Fruit fly (Drosophila melanogaster): Measurements from ENCODE around the gene colt.

Gene colt

DNA sequence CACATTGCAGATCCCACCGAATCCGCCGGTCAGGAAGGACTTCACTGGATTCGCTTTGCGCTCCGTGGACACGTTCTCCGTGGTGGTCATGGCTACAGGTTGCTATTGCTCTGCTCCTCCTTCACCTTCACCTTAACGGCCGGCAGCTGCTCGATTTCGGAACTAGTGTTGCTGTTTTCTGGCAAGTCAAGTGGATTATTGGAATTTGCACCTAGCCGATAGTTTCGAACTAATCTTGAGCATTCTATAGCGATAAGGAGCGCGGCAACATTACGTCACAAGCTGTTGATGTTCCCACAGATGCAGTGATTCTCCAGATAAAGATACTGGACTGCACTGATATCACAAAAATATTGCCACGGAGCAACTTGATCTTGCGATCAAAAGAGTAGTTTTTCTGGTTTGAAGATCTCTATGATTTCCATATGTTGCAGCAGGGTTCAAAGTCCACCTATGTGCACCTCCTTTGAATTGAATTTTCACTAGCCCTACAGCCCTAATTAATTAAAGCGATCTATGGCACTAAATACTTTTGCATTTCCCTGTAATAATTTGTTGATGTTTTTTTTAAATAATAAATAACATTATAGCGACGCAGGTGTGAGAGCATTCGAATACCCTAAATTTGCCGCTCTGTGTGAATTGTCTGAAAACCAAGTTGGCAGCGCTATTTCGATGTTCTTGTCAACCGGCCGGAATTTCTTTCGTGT, at the start of gene colt, which contains the start of gene HINT1:
colt (minus strand) TSS at position 594 of the 710 bp plus-strand sequence.
HINT1 (plus strand) TSS at position 660 of the 710 bp plus-strand sequence.
- TF ChIP-seq psq (optimal IDR thresholded peaks at IDR 0.05): no peak
- TF ChIP-seq usp (GFP tag; optimal IDR thresholded peaks at IDR 0.05): no peak
- TF ChIP-seq pan (optimal IDR thresholded peaks at IDR 0.05): no peak
- TF ChIP-seq Dll (optimal IDR thresholded peaks at IDR 0.05): no peak

- TF ChIP-seq CG8478 (optimal IDR thresholded peaks at IDR 0.05) (no peak), EcR (GFP tag; optimal IDR thresholded peaks at IDR 0.05) (no peak), psq (optimal IDR thresholded peaks at IDR 0.05) (no peak), usp (GFP tag; optimal IDR thresholded peaks at IDR 0.05) (no peak), pan (optimal IDR thresholded peaks at IDR 0.05) (no peak), Dll (optimal IDR thresholded peaks at IDR 0.05) (no peak)
Observed at dm6 chr2L:2815673-2816072, 45.8 kb upstream of the colt start, which contains the start of gene G6P. Gene G6P (minus strand): TSS chr2L:2815760.

dm6 chr2L:2812137-2812536, 42.3 kb upstream of the colt start, which contains the start of gene CG2964:
Gene CG2964 (plus strand): TSS chr2L:2812437.
- no peak for TF ChIP-seq pan (optimal IDR thresholded peaks at IDR 0.05)
- no peak for TF ChIP-seq Dll (optimal IDR thresholded peaks at IDR 0.05)
- no peak for TF ChIP-seq CG8478 (optimal IDR thresholded peaks at IDR 0.05)
- TF ChIP-seq usp (GFP tag; optimal IDR thresholded peaks at IDR 0.05): no peak

DNA sequence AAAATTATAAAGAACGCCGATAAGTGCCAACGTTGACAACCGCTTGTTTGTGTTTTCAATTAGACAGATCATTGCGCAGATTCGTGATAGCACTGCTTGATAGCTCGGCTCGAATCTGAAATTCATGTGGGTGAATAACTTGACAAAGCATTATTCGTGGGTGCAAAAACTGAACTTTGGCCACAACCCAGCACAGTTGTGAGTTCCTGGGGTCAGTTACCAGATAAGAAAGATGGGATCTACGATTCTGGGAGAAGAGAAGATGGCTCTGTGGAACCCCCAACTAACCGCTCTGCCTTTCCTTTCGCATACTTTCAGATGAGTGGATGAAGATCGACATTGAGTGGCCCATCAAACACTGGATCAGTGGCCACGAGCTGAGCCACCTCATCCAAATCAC, 41.0 kb upstream of the colt start:
- no peak for TF ChIP-seq usp (GFP tag; optimal IDR thresholded peaks at IDR 0.05)
- TF ChIP-seq pan (optimal IDR thresholded peaks at IDR 0.05): no peak
- no peak for TF ChIP-seq Dll (optimal IDR thresholded peaks at IDR 0.05)
- TF ChIP-seq EcR (GFP tag; optimal IDR thresholded peaks at IDR 0.05): no peak
- no peak for TF ChIP-seq CG8478 (optimal IDR thresholded peaks at IDR 0.05)
- no peak for TF ChIP-seq psq (optimal IDR thresholded peaks at IDR 0.05)

DNA sequence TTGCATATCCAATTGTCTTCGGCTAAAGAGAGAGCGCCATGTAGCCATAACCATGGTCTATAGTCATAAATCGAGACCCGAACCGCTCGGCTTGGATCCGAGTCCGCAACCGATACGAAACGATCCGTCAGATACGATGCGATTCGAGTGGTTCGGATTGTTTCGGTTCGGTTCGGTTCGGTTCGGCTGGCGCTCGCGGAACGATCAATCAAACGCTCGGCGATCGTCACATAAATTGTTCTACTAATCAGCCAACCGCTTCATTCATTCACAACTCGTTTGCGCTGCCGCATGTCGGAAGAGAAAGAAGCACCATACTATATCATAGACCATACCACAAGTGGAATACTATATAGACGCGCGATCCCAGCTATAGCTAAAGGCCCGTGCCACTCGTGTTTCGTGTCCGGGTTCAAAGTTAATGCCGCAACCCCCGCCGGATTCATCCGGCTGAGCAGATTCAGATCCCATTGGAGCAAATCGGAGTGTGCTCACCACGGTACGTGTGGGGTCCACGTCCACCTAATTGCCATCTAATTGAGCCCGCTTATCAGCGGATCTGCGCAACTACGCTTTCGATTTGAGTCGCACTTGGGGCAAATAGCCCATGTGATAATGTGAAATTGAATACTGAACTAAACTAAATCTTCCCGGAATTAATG, 38.3 kb upstream of the colt start:
- TF ChIP-seq usp (GFP tag; optimal IDR thresholded peaks at IDR 0.05) (no peak), CG8478 (optimal IDR thresholded peaks at IDR 0.05) (no peak)

DNA sequence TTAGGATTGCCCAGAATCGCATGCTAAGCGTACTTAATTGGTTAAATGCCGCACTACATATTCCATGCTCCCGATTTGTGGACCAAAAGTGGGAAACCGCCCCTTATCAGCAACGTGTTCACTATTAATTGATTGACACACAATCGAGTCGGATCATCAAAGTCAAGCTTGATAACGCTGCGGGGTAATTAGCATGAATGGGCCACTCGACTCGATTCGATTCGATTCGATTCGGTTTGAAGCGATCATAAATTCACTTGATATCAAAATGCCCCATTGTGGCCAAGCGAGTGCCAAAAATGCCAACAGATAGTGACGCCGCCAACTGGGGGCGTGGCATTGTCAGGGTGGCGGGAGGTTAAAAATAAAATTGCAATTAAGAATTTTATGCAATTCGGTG, 37.7 kb upstream of the colt start:
- TF ChIP-seq psq (optimal IDR thresholded peaks at IDR 0.05) (no peak), usp (GFP tag; optimal IDR thresholded peaks at IDR 0.05) (no peak), CG8478 (optimal IDR thresholded peaks at IDR 0.05) (no peak), pan (optimal IDR thresholded peaks at IDR 0.05) (no peak), EcR (GFP tag; optimal IDR thresholded peaks at IDR 0.05) (no peak), Dll (optimal IDR thresholded peaks at IDR 0.05) (no peak)

dm6 chr2L:2806190-2806763, 36.4 kb upstream of the colt start:
- TF ChIP-seq CG8478 (optimal IDR thresholded peaks at IDR 0.05) (no peak), EcR (GFP tag; optimal IDR thresholded peaks at IDR 0.05) (no peak), usp (GFP tag; optimal IDR thresholded peaks at IDR 0.05) (no peak), pan (optimal IDR thresholded peaks at IDR 0.05) (no peak), psq (optimal IDR thresholded peaks at IDR 0.05) (no peak), Dll (optimal IDR thresholded peaks at IDR 0.05) (peak; percentile 49)

dm6 chr2L:2804634-2805311, 34.9 kb upstream of the colt start, which contains the start of gene daw:
Gene daw (plus strand): TSS chr2L:2805261.
- TF ChIP-seq EcR (GFP tag; optimal IDR thresholded peaks at IDR 0.05) (no peak), Dll (optimal IDR thresholded peaks at IDR 0.05) (peak; percentile 8), CG8478 (optimal IDR thresholded peaks at IDR 0.05) (no peak), pan (optimal IDR thresholded peaks at IDR 0.05) (no peak), psq (optimal IDR thresholded peaks at IDR 0.05) (no peak)

DNA sequence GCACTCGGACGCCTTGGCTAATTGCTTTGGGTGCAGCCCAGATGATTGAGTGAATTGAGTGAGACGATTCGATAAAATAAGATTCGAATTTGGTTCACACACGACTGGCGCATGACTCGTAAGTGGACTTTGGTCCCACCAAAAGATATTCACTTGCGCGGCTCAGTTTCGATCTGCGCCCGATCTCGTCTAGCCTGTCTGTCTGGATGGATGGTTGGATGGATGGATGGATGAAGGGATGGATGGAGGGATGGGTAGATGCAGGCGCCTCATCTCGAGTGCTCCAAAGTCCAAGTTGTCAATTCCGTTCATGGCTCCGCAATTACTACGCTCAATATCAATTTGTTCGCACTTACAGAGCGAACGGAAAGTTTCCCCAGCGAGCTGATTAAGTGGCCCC, 32.7 kb upstream of the colt start:
- TF ChIP-seq psq (optimal IDR thresholded peaks at IDR 0.05): no peak
- no peak for TF ChIP-seq pan (optimal IDR thresholded peaks at IDR 0.05)
- TF ChIP-seq EcR (GFP tag; optimal IDR thresholded peaks at IDR 0.05): no peak
- TF ChIP-seq CG8478 (optimal IDR thresholded peaks at IDR 0.05): no peak
- TF ChIP-seq Dll (optimal IDR thresholded peaks at IDR 0.05): no peak
- no peak for TF ChIP-seq usp (GFP tag; optimal IDR thresholded peaks at IDR 0.05)

DNA sequence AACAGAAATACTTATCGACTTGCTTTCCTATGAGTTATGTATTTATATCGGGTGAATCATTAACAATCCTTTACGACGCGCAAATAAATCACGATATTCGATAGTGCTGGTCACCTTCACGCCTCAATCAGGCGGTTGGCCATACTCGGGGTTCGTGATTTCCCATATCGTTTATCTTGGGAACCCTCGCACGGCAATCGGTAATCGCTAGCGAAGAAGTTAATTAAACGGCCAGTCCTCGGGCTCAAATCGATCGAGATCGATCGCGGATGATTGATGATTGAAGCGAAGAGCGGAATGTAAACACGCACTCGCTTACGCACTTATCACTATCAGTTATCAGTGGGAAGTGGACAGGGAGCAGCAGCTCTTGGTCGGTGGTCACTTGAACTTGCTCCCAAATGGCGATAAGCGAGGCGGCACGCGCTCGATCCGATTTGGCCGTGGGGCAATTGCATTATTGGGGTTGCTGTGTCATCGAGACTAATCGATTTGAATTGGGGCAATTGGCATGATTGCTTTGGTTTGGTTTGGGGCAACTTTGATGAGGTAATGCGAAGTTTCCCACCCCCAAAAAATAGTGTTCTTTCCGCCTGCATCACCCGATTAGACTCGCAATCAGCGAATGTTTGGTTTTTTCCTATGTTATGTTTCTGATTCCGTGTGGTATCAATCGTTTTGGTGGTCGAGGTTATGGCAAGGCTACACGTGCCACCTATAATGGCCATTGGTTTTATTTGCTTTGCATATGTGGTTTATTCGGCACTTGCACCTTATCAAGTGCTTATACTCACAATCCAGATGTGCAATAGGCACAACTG, 31.3 kb upstream of the colt start:
- TF ChIP-seq usp (GFP tag; optimal IDR thresholded peaks at IDR 0.05) (no peak), psq (optimal IDR thresholded peaks at IDR 0.05) (no peak), pan (optimal IDR thresholded peaks at IDR 0.05) (no peak), CG8478 (optimal IDR thresholded peaks at IDR 0.05) (no peak), Dll (optimal IDR thresholded peaks at IDR 0.05) (no peak), EcR (GFP tag; optimal IDR thresholded peaks at IDR 0.05) (no peak)

- no peak for TF ChIP-seq Dll (optimal IDR thresholded peaks at IDR 0.05)
- TF ChIP-seq psq (optimal IDR thresholded peaks at IDR 0.05): no peak
- no peak for TF ChIP-seq CG8478 (optimal IDR thresholded peaks at IDR 0.05)
- TF ChIP-seq EcR (GFP tag; optimal IDR thresholded peaks at IDR 0.05): no peak
- no peak for TF ChIP-seq pan (optimal IDR thresholded peaks at IDR 0.05)
- TF ChIP-seq usp (GFP tag; optimal IDR thresholded peaks at IDR 0.05): no peak
Observed at dm6 chr2L:2799909-2800478, 30.1 kb upstream of the colt start, which contains the start of gene Syt1. Gene Syt1 (minus strand): TSS chr2L:2799979.

Data from whole organism.